Fruit fly (Drosophila melanogaster) whole organism, embryonic: ENCODE data around the gene Npc2f.

ENCODE experiments used
- CG11085 ChIP-seq: fragments of 200-800 bp; sonication (Bioruptor generic); IDR thresholded peaks from 2 replicates; pipeline ENCODE4 v1.3.6; 2022; ENCODE audit warnings: missing biosample characterization, missing genetic modification characterization
- CG12942 ChIP-seq: fragments of 200-800 bp; sonication (Bioruptor generic); optimal IDR thresholded peaks from 3 replicates; lab custom pipeline; 2016; ENCODE audit warnings: missing biosample characterization, missing genetic modification characterization
- CG13624 ChIP-seq: fragments of 200-800 bp; sonication (Bioruptor generic); optimal IDR thresholded peaks from 2 replicates; lab custom pipeline; 2016; ENCODE audit warnings: missing biosample characterization, missing genetic modification characterization
- CG15073 ChIP-seq: fragments of 200-800 bp; sonication (Bioruptor generic); optimal IDR thresholded peaks from 2 replicates; lab custom pipeline; 2016; ENCODE audit warnings: missing biosample characterization, missing genetic modification characterization
- CG2116 ChIP-seq: fragments of 200-800 bp; sonication (Bioruptor generic); optimal IDR thresholded peaks from 3 replicates; lab custom pipeline; 2018; ENCODE audit warnings: missing biosample characterization, mild to moderate bottlenecking, missing genetic modification characterization
- CG32772 ChIP-seq: fragments of 200-800 bp; sonication (Bioruptor generic); IDR thresholded peaks from 2 replicates; pipeline ENCODE4 v1.3.6; 2022; ENCODE audit warnings: missing biosample characterization, missing genetic modification characterization
- CG34224 ChIP-seq: fragments of 200-800 bp; sonication (Bioruptor generic); IDR thresholded peaks from 3 replicates; pipeline ENCODE4 v1.3.6; 2022; ENCODE audit warnings: missing biosample characterization, missing genetic modification characterization; ENCODE audit not compliant: partially characterized antibody
- CG4730 ChIP-seq: fragments of 200-800 bp; sonication (Bioruptor generic); IDR thresholded peaks from 2 replicates; pipeline ENCODE4 v1.3.6; 2022; ENCODE audit warnings: missing biosample characterization, missing genetic modification characterization
- CG4854 ChIP-seq: fragments of 200-800 bp; sonication (Bioruptor generic); optimal IDR thresholded peaks from 2 replicates; lab custom pipeline; 2016; ENCODE audit warnings: missing biosample characterization, missing genetic modification characterization, inconsistent platforms
- CG5953 ChIP-seq: fragments of 200-800 bp; sonication (Bioruptor generic); IDR thresholded peaks from 2 replicates; pipeline ENCODE4 v1.3.6; 2022; ENCODE audit warnings: missing biosample characterization, missing genetic modification characterization
- CG6272 ChIP-seq: fragments of 200-800 bp; sonication (Bioruptor generic); IDR thresholded peaks from 2 replicates; pipeline ENCODE4 v1.3.6; 2022; ENCODE audit warnings: missing biosample characterization, missing genetic modification characterization
- CG7963 ChIP-seq: fragments of 200-800 bp; sonication (Bioruptor generic); IDR thresholded peaks from 3 replicates; pipeline ENCODE4 v1.3.6; 2022; ENCODE audit warnings: missing biosample characterization, missing genetic modification characterization; ENCODE audit not compliant: partially characterized antibody
- CG8478 ChIP-seq: fragments of >200 bp; optimal IDR thresholded peaks from 2 replicates; lab custom pipeline; 2018
- CG8924 ChIP-seq: fragments of 200-800 bp; optimal IDR thresholded peaks from 3 replicates; lab custom pipeline; 2019; ENCODE audit warnings: missing biosample characterization, mild to moderate bottlenecking, missing genetic modification characterization, moderate library complexity
- CoRest ChIP-seq: fragments of 200-800 bp; sonication (Bioruptor generic); optimal IDR thresholded peaks from 3 replicates; lab custom pipeline; 2018; ENCODE audit warnings: missing biosample characterization, mild to moderate bottlenecking, missing genetic modification characterization, moderate library complexity
- D19A ChIP-seq: fragments of 200-800 bp; optimal IDR thresholded peaks from 3 replicates; lab custom pipeline; 2019; ENCODE audit warnings: missing biosample characterization, mild to moderate bottlenecking, missing genetic modification characterization, moderate library complexity
- Eip74EF ChIP-seq, 2 experiments: fragments of 200-800 bp in 1 of 2; fragments of >200 bp in 1 of 2; sonication (Bioruptor generic) in 1 of 2; optimal IDR thresholded peaks; 2 replicates each; lab custom pipeline; 2017 to 2019; ENCODE audit warnings: missing biosample characterization in 2 of 2, missing genetic modification characterization in 2 of 2, mild to moderate bottlenecking in 1 of 2, moderate library complexity in 1 of 2
- HHEX ChIP-seq: fragments of 200-800 bp; sonication (Bioruptor generic); optimal IDR thresholded peaks from 3 replicates; lab custom pipeline; 2017; ENCODE audit warnings: missing biosample characterization, mild to moderate bottlenecking, missing genetic modification characterization, missing genetic modification reagents
- HLH4C ChIP-seq: fragments of 200-800 bp; sonication (Bioruptor generic); IDR thresholded peaks from 3 replicates; pipeline ENCODE4 v1.3.6; 2022; ENCODE audit warnings: missing biosample characterization, missing genetic modification characterization; ENCODE audit not compliant: partially characterized antibody
- Hand ChIP-seq: fragments of 200-800 bp; sonication (Bioruptor generic); optimal IDR thresholded peaks from 2 replicates; lab custom pipeline; 2017; ENCODE audit warnings: mild to moderate bottlenecking, missing biosample characterization, missing genetic modification reagents, missing genetic modification characterization
- Lpt ChIP-seq: fragments of >200 bp; optimal IDR thresholded peaks from 2 replicates; lab custom pipeline; 2018; ENCODE audit warnings: missing biosample characterization, missing genetic modification characterization
- MTF-1 ChIP-seq: fragments of 200-800 bp; sonication (Bioruptor generic); optimal IDR thresholded peaks from 2 replicates; lab custom pipeline; 2018; ENCODE audit warnings: missing biosample characterization, mild to moderate bottlenecking, missing genetic modification characterization, borderline replicate concordance
- Nf-YB ChIP-seq: fragments of 200-800 bp; sonication (Bioruptor generic); optimal IDR thresholded peaks from 3 replicates; lab custom pipeline; 2019; ENCODE audit warnings: missing biosample characterization, mild to moderate bottlenecking, missing genetic modification characterization, moderate library complexity
- Pdp1 ChIP-seq, 2 experiments: fragments of 200-800 bp; sonication (Bioruptor generic); optimal IDR thresholded peaks; 3 replicates each; lab custom pipeline; 2016; ENCODE audit warnings: missing biosample characterization in 2 of 2, missing genetic modification characterization in 2 of 2, mild to moderate bottlenecking in 1 of 2, moderate library complexity in 1 of 2
- Rx ChIP-seq: fragments of 200-800 bp; sonication (Bioruptor generic); IDR thresholded peaks from 2 replicates; pipeline ENCODE4 v1.3.6; 2022; ENCODE audit warnings: missing biosample characterization, missing genetic modification characterization
- Sin3A ChIP-seq: fragments of >200 bp; optimal IDR thresholded peaks from 2 replicates; lab custom pipeline; 2018
- Sox100B ChIP-seq: fragments of 200-800 bp; sonication (Bioruptor generic); optimal IDR thresholded peaks from 3 replicates; lab custom pipeline; 2018; ENCODE audit warnings: missing biosample characterization, mild to moderate bottlenecking, missing genetic modification characterization
- Ssrp ChIP-seq: fragments of 200-800 bp; sonication (Bioruptor generic); optimal IDR thresholded peaks from 2 replicates; lab custom pipeline; 2018; ENCODE audit warnings: missing biosample characterization, mild to moderate bottlenecking, missing genetic modification characterization, moderate library complexity
- YL-1 ChIP-seq: fragments of 200-800 bp; sonication (Bioruptor generic); optimal IDR thresholded peaks from 3 replicates; lab custom pipeline; 2017; ENCODE audit warnings: missing biosample characterization, mild to moderate bottlenecking, missing genetic modification characterization
- ac ChIP-seq: fragments of 200-800 bp; sonication (Bioruptor generic); optimal IDR thresholded peaks from 3 replicates; lab custom pipeline; 2017; ENCODE audit warnings: missing biosample characterization, mild to moderate bottlenecking, missing genetic modification characterization
- br ChIP-seq: fragments of >200 bp; optimal IDR thresholded peaks from 2 replicates; lab custom pipeline; 2017
- crc ChIP-seq: fragments of 200-800 bp; sonication (Bioruptor generic); optimal IDR thresholded peaks from 2 replicates; lab custom pipeline; 2016; ENCODE audit warnings: missing biosample characterization, missing genetic modification characterization
- crp ChIP-seq, 2 experiments: fragments of 200-800 bp; sonication (Bioruptor generic); optimal IDR thresholded peaks; 2 replicates in 1 of 2; 3 replicates in 1 of 2; lab custom pipeline; 2017; ENCODE audit warnings: missing biosample characterization in 2 of 2, missing genetic modification characterization in 2 of 2, mild to moderate bottlenecking in 1 of 2, moderate library complexity in 1 of 2
- dmrt11E ChIP-seq: fragments of 200-800 bp; sonication (Bioruptor generic); optimal IDR thresholded peaks from 3 replicates; lab custom pipeline; 2018; ENCODE audit warnings: missing biosample characterization, mild to moderate bottlenecking, missing genetic modification characterization, moderate library complexity
- dysf ChIP-seq: fragments of 200-800 bp; sonication (Bioruptor generic); IDR thresholded peaks from 3 replicates; pipeline ENCODE4 v1.3.6; 2022; ENCODE audit warnings: missing biosample characterization, missing genetic modification characterization
- ems ChIP-seq: fragments of 200-800 bp; sonication (Bioruptor generic); optimal IDR thresholded peaks from 3 replicates; lab custom pipeline; 2016; ENCODE audit warnings: missing biosample characterization, missing genetic modification characterization
- fd64A ChIP-seq: fragments of 200-800 bp; sonication (Bioruptor generic); optimal IDR thresholded peaks from 3 replicates; lab custom pipeline; 2018; ENCODE audit warnings: missing biosample characterization, mild to moderate bottlenecking, missing genetic modification characterization
- gsb ChIP-seq: fragments of 200-800 bp; sonication (Bioruptor generic); IDR thresholded peaks from 2 replicates; pipeline ENCODE4 v1.3.6; 2022; ENCODE audit warnings: missing biosample characterization, missing genetic modification characterization
- gsb-n ChIP-seq: fragments of 200-800 bp; sonication (Bioruptor generic); optimal IDR thresholded peaks from 3 replicates; lab custom pipeline; 2018; ENCODE audit warnings: missing biosample characterization, mild to moderate bottlenecking, missing genetic modification characterization
- ham ChIP-seq: fragments of 200-800 bp; sonication (Bioruptor generic); IDR thresholded peaks from 2 replicates; pipeline ENCODE4 v1.3.6; 2022; ENCODE audit warnings: missing biosample characterization, missing genetic modification characterization
- kay ChIP-seq: fragments of 200-800 bp; sonication (Bioruptor generic); optimal IDR thresholded peaks from 2 replicates; lab custom pipeline; 2016; ENCODE audit warnings: missing biosample characterization, missing genetic modification characterization
- lov ChIP-seq, 2 experiments: fragments of 200-800 bp in 1 of 2; fragments of >200 bp in 1 of 2; sonication (Bioruptor generic) in 1 of 2; IDR thresholded peaks in 1 of 2; optimal IDR thresholded peaks in 1 of 2; 2 replicates in 1 of 2; 3 replicates in 1 of 2; pipeline versions ENCODE4 v1.3.6 to Lab custom; 2017 to 2022; ENCODE audit warnings: missing biosample characterization in 1 of 2, missing genetic modification characterization in 1 of 2
- pho ChIP-seq: fragments of 200-800 bp; sonication (Bioruptor generic); optimal IDR thresholded peaks from 2 replicates; lab custom pipeline; 2016; ENCODE audit warnings: missing biosample characterization, missing genetic modification characterization
- phol ChIP-seq: fragments of 200-800 bp; sonication (Bioruptor generic); optimal IDR thresholded peaks from 3 replicates; lab custom pipeline; 2018; ENCODE audit warnings: missing biosample characterization, mild to moderate bottlenecking, missing genetic modification characterization, moderate library complexity
- psq ChIP-seq: fragments of 200-800 bp; sonication (Bioruptor generic); optimal IDR thresholded peaks from 2 replicates; lab custom pipeline; 2017; ENCODE audit warnings: missing biosample characterization, missing genetic modification characterization
- pum ChIP-seq: fragments of 200-800 bp; sonication (Bioruptor generic); optimal IDR thresholded peaks from 2 replicates; lab custom pipeline; 2016; ENCODE audit warnings: missing biosample characterization, missing genetic modification characterization
- ranshi ChIP-seq: fragments of 200-800 bp; sonication (Bioruptor generic); IDR thresholded peaks from 2 replicates; pipeline ENCODE4 v1.3.6; 2022; ENCODE audit warnings: missing biosample characterization, missing genetic modification characterization
- salm ChIP-seq: fragments of 200-800 bp; sonication (Bioruptor generic); optimal IDR thresholded peaks from 2 replicates; lab custom pipeline; 2018; ENCODE audit warnings: missing biosample characterization, mild to moderate bottlenecking, missing genetic modification characterization
- sim ChIP-seq: fragments of 200-800 bp; sonication (Bioruptor generic); IDR thresholded peaks from 2 replicates; pipeline ENCODE4 v1.3.6; 2022; ENCODE audit warnings: missing biosample characterization, missing genetic modification characterization
- z ChIP-seq: fragments of 200-800 bp; sonication (Bioruptor generic); IDR thresholded peaks from 3 replicates; pipeline ENCODE4 v1.3.6; 2022; ENCODE audit warnings: missing biosample characterization, missing genetic modification characterization
- zen2 ChIP-seq: fragments of 200-800 bp; sonication (Bioruptor generic); IDR thresholded peaks from 3 replicates; pipeline ENCODE4 v1.3.6; 2022; ENCODE audit warnings: missing biosample characterization, missing genetic modification characterization; ENCODE audit not compliant: partially characterized antibody

Npc2f gene

DNA sequence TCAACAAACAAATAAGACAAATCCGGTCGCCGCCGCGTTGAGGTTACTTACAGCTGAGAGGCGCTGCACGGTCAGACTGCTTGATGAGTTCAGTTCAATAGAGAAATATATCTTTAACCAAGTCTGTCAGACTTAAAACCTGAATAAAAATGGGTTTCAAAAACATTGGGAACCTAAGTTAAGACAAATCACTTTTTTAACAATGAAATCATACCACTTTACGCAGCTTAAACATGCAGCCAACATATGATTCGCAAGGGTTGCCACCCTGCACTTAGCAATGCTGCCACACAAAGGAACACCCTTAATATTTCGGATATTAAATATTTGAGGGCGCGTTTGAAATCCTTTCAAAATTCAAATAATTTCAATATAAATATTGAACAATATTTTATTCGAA is 50.9 kb downstream of the Npc2f start, which contains the start of gene CG5515 (continued):
- TF ChIP-seq CG12942 (GFP tag; lab: Kevin White, UChicago) = peak; percentile 70
- TF ChIP-seq crc = no peak
- no peak for TF ChIP-seq salm (tag; lab: Kevin White, UChicago)
- no peak for TF ChIP-seq Hand
- TF ChIP-seq ranshi (GFP tag; lab: Robert Waterston, UW) = peak; percentile 40; the same call in 1 of the 2 replicates
- TF ChIP-seq CG34224 (GFP tag; lab: Robert Waterston, UW) = peak; percentile 87
- TF ChIP-seq Sox100B (GFP tag; lab: Kevin White, UChicago) = no peak
- no peak for TF ChIP-seq fd64A
- peak; percentile 26 for TF ChIP-seq psq (GFP tag; lab: Kevin White, UChicago)
- TF ChIP-seq YL-1 (GFP tag; lab: Kevin White, UChicago) = peak; percentile 6
- peak; percentile 70 for TF ChIP-seq Rx (GFP tag; lab: Robert Waterston, UW)
- TF ChIP-seq Eip74EF (GFP tag; optimal IDR thresholded peaks at IDR 0.05; lab: Kevin White, UChicago) = no peak
- peak; percentile 74 for TF ChIP-seq CG32772 (GFP tag; lab: Robert Waterston, UW)
- TF ChIP-seq CG4854 = peak; percentile 52
- TF ChIP-seq crp (GFP tag; optimal IDR thresholded peaks at IDR 0.05; lab: Kevin White, UChicago) = peak; percentile 53 to 91
- TF ChIP-seq gsb (GFP tag; lab: Robert Waterston, UW) = peak; percentile 72
- TF ChIP-seq CG8924 (tag; lab: Kevin White, UChicago) = peak; percentile 77
- TF ChIP-seq sim (GFP tag; lab: Robert Waterston, UW) = no peak
- peak; percentile 86 for TF ChIP-seq Ssrp (tag; lab: Kevin White, UChicago)
- peak; percentile 69 for TF ChIP-seq CG11085 (GFP tag; lab: Robert Waterston, UW)
- no peak for TF ChIP-seq HHEX (GFP tag; lab: Kevin White, UChicago)
- no peak for TF ChIP-seq z (GFP tag; lab: Robert Waterston, UW)
- TF ChIP-seq CG4730 (GFP tag; lab: Robert Waterston, UW) = peak; percentile 75
- TF ChIP-seq D19A (tag; lab: Kevin White, UChicago) = no peak
- TF ChIP-seq ems (GFP tag; lab: Kevin White, UChicago) = peak; percentile 66
- no peak for TF ChIP-seq ac
- TF ChIP-seq Lpt (GFP tag; lab: Kevin White, UChicago) = no peak
- no peak for TF ChIP-seq Nf-YB
- TF ChIP-seq gsb-n (tag; lab: Kevin White, UChicago) = no peak
- no peak for TF ChIP-seq CG8478 (lab: Kevin White, UChicago)
- no peak for TF ChIP-seq CG15073
- peak; percentile 60 for TF ChIP-seq CG2116 (GFP tag; lab: Kevin White, UChicago)
- TF ChIP-seq dysf (GFP tag; lab: Robert Waterston, UW) = peak; percentile 92
- peak; percentile 95 for TF ChIP-seq phol (tag; lab: Kevin White, UChicago)
- peak; percentile 79 for TF ChIP-seq CG5953 (GFP tag; lab: Robert Waterston, UW)
- no peak for TF ChIP-seq lov (optimal IDR thresholded peaks at IDR 0.05; lab: Kevin White, UChicago)
- TF ChIP-seq lov (GFP tag; IDR thresholded peaks at IDR 0.05; lab: Robert Waterston, UW) = peak; percentile 79; the same call in 2 of the 3 replicates
- TF ChIP-seq Sin3A (lab: Kevin White, UChicago) = peak; percentile 54
- peak; percentile 49 for TF ChIP-seq pum (GFP tag; lab: Kevin White, UChicago)
- TF ChIP-seq CG13624 (GFP tag; lab: Kevin White, UChicago) = peak; percentile 82
- no peak for TF ChIP-seq br
- no peak for TF ChIP-seq MTF-1
- TF ChIP-seq pho (GFP tag; lab: Kevin White, UChicago) = peak; percentile 89
- TF ChIP-seq CG6272 = peak; percentile 80
- peak; percentile 72 for TF ChIP-seq CG7963 (GFP tag; lab: Robert Waterston, UW)
- TF ChIP-seq ham (GFP tag; lab: Robert Waterston, UW) = peak; percentile 54; the same call in 1 of the 2 replicates
- peak; percentile 75 to 77 for TF ChIP-seq Pdp1 (GFP tag; optimal IDR thresholded peaks at IDR 0.05; lab: Kevin White, UChicago)
- peak; percentile 84 for TF ChIP-seq CoRest (tag; lab: Kevin White, UChicago)
- TF ChIP-seq kay = peak; percentile 3
- TF ChIP-seq dmrt11E = peak; percentile 82
- no peak; the same call in 2 of the 3 replicates for TF ChIP-seq zen2 (GFP tag; lab: Robert Waterston, UW)
- peak; percentile 83 for TF ChIP-seq HLH4C
